Fruit fly (Drosophila melanogaster) whole organism, embryonic: ENCODE measurements around the gene CG33299.
A peak's percentile ranks its signal among the peaks of the same experiment; 100 is the strongest.

Source experiments
- Aef1 ChIP-seq: fragments of 200-800 bp; sonication (Bioruptor generic); IDR thresholded peaks from 3 replicates; pipeline ENCODE4 v1.3.6; 2022; ENCODE audit warnings: missing biosample characterization, missing genetic modification characterization
- Antp ChIP-seq: fragments of 200-800 bp; sonication (Bioruptor generic); optimal IDR thresholded peaks from 3 replicates; lab custom pipeline; 2016; ENCODE audit warnings: missing biosample characterization, missing genetic modification characterization
- Atf-2 ChIP-seq: fragments of 200-800 bp; sonication (Bioruptor generic); optimal IDR thresholded peaks from 2 replicates; lab custom pipeline; 2016; ENCODE audit warnings: missing biosample characterization, missing genetic modification characterization
- CG10274 ChIP-seq: fragments of 200-800 bp; sonication (Bioruptor generic); optimal IDR thresholded peaks from 3 replicates; lab custom pipeline; 2017; ENCODE audit warnings: missing biosample characterization, mild to moderate bottlenecking, missing genetic modification characterization
- CG11560 ChIP-seq: fragments of 200-800 bp; sonication (Bioruptor generic); IDR thresholded peaks from 3 replicates; pipeline ENCODE4 v1.3.6; 2022; ENCODE audit warnings: missing biosample characterization, missing genetic modification characterization
- CG11723 ChIP-seq: fragments of 200-800 bp; sonication (Bioruptor generic); optimal IDR thresholded peaks from 2 replicates; lab custom pipeline; 2017; ENCODE audit warnings: missing biosample characterization, mild to moderate bottlenecking, missing genetic modification characterization
- CG12071 ChIP-seq: fragments of 200-800 bp; sonication (Bioruptor generic); optimal IDR thresholded peaks from 3 replicates; lab custom pipeline; 2018; ENCODE audit warnings: missing biosample characterization, mild to moderate bottlenecking, missing genetic modification characterization
- CG14050 ChIP-seq: fragments of 200-800 bp; sonication (Bioruptor generic); IDR thresholded peaks from 3 replicates; pipeline ENCODE4 v1.3.6; 2022; ENCODE audit warnings: missing biosample characterization, missing genetic modification characterization
- CG17829 ChIP-seq: fragments of 200-800 bp; optimal IDR thresholded peaks from 2 replicates; lab custom pipeline; 2019; ENCODE audit warnings: missing biosample characterization, mild to moderate bottlenecking, missing genetic modification characterization, moderate library complexity
- CG31365 ChIP-seq: fragments of 200-800 bp; sonication (Bioruptor generic); optimal IDR thresholded peaks from 2 replicates; lab custom pipeline; 2018; ENCODE audit warnings: missing biosample characterization, mild to moderate bottlenecking, missing genetic modification characterization
- CG3281 ChIP-seq: fragments of 200-800 bp; sonication (Bioruptor generic); optimal IDR thresholded peaks from 3 replicates; lab custom pipeline; 2017; ENCODE audit warnings: missing biosample characterization, mild to moderate bottlenecking, missing genetic modification characterization
- CG42726 ChIP-seq: fragments of 200-800 bp; sonication (Bioruptor generic); IDR thresholded peaks from 2 replicates; pipeline ENCODE4 v1.3.6; 2022; ENCODE audit warnings: missing biosample characterization, missing genetic modification characterization; ENCODE audit not compliant: partially characterized antibody
- CG6175 ChIP-seq: fragments of 200-800 bp; sonication (Bioruptor generic); IDR thresholded peaks from 3 replicates; pipeline ENCODE4 v1.3.6; 2022; ENCODE audit warnings: missing biosample characterization, missing genetic modification characterization
- CG6272 ChIP-seq: fragments of 200-800 bp; sonication (Bioruptor generic); IDR thresholded peaks from 2 replicates; pipeline ENCODE4 v1.3.6; 2022; ENCODE audit warnings: missing biosample characterization, missing genetic modification characterization
- CG6765 ChIP-seq: fragments of 200-800 bp; sonication (Bioruptor generic); optimal IDR thresholded peaks from 3 replicates; lab custom pipeline; 2017; ENCODE audit warnings: missing biosample characterization, mild to moderate bottlenecking, missing genetic modification characterization
- CG7556 ChIP-seq: fragments of 200-800 bp; sonication (Bioruptor generic); optimal IDR thresholded peaks from 2 replicates; lab custom pipeline; 2017; ENCODE audit warnings: missing biosample characterization, mild to moderate bottlenecking, missing genetic modification characterization
- CG8089 ChIP-seq: fragments of 200-800 bp; sonication (Bioruptor generic); optimal IDR thresholded peaks from 3 replicates; lab custom pipeline; 2016; ENCODE audit warnings: missing biosample characterization, missing genetic modification characterization
- CG8290 ChIP-seq, 3 experiments: fragments of 200-800 bp; sonication (Bioruptor generic); optimal IDR thresholded peaks; 2 replicates each; lab custom pipeline; 2016 to 2019; ENCODE audit warnings: missing biosample characterization in 3 of 3, missing genetic modification characterization in 3 of 3, mild to moderate bottlenecking in 2 of 3, moderate library complexity in 1 of 3
- CG9876 ChIP-seq: fragments of 200-800 bp; sonication (Bioruptor generic); optimal IDR thresholded peaks from 2 replicates; lab custom pipeline; 2016; ENCODE audit warnings: missing biosample characterization, missing genetic modification characterization
- Doc3 ChIP-seq: fragments of 200-800 bp; sonication (Bioruptor generic); IDR thresholded peaks from 3 replicates; pipeline ENCODE4 v1.3.6; 2022; ENCODE audit warnings: missing biosample characterization, missing genetic modification characterization; ENCODE audit not compliant: partially characterized antibody
- Dref ChIP-seq: fragments of 200-800 bp; sonication (Bioruptor generic); IDR thresholded peaks from 2 replicates; pipeline ENCODE4 v1.3.6; 2022; ENCODE audit warnings: missing biosample characterization, missing genetic modification characterization
- H2.0 ChIP-seq: fragments of 200-800 bp; sonication (Bioruptor generic); IDR thresholded peaks from 2 replicates; pipeline ENCODE4 v1.3.6; 2022; ENCODE audit warnings: missing biosample characterization, missing genetic modification characterization
- Hsf ChIP-seq: fragments of 200-800 bp; sonication (Bioruptor generic); optimal IDR thresholded peaks from 3 replicates; lab custom pipeline; 2016; ENCODE audit warnings: missing biosample characterization, missing genetic modification characterization
- MBD-R2 ChIP-seq: fragments of 200-800 bp; sonication (Bioruptor generic); IDR thresholded peaks from 2 replicates; pipeline ENCODE4 v1.3.6; 2022; ENCODE audit warnings: missing biosample characterization, missing genetic modification characterization
- Myb ChIP-seq: fragments of 200-800 bp; sonication (Bioruptor generic); optimal IDR thresholded peaks from 2 replicates; lab custom pipeline; 2016; ENCODE audit warnings: missing biosample characterization, missing genetic modification characterization
- Stat92E ChIP-seq, 3 experiments: fragments of >200 bp in 2 of 3; fragments of 200-800 bp in 1 of 3; sonication (Bioruptor generic) in 1 of 3; optimal IDR thresholded peaks; 2 replicates each; lab custom pipeline; 2017 to 2019; ENCODE audit warnings: missing biosample characterization in 3 of 3, missing genetic modification characterization in 3 of 3, mild to moderate bottlenecking in 1 of 3, moderate library complexity in 1 of 3
- ap ChIP-seq: fragments of 200-800 bp; sonication (Bioruptor generic); IDR thresholded peaks from 2 replicates; pipeline ENCODE4 v1.3.6; 2022; ENCODE audit warnings: missing biosample characterization, missing genetic modification characterization
- bigmax ChIP-seq: fragments of 200-800 bp; sonication (Bioruptor generic); optimal IDR thresholded peaks from 2 replicates; lab custom pipeline; 2018; ENCODE audit warnings: missing biosample characterization, mild to moderate bottlenecking, missing genetic modification characterization
- cas ChIP-seq: fragments of 200-800 bp; sonication (Bioruptor generic); IDR thresholded peaks from 2 replicates; pipeline ENCODE4 v1.3.6; 2022; ENCODE audit warnings: missing biosample characterization, missing genetic modification characterization
- chm ChIP-seq: fragments of 200-800 bp; sonication (Bioruptor generic); IDR thresholded peaks from 2 replicates; pipeline ENCODE4 v1.3.6; 2022; ENCODE audit warnings: missing biosample characterization, missing genetic modification characterization
- crc ChIP-seq: fragments of 200-800 bp; sonication (Bioruptor generic); optimal IDR thresholded peaks from 2 replicates; lab custom pipeline; 2016; ENCODE audit warnings: missing biosample characterization, missing genetic modification characterization
- dimm ChIP-seq: fragments of 200-800 bp; sonication (Bioruptor generic); IDR thresholded peaks from 2 replicates; pipeline ENCODE4 v1.3.6; 2022; ENCODE audit warnings: missing biosample characterization, missing genetic modification characterization
- disco-r ChIP-seq: fragments of 200-800 bp; sonication (Bioruptor generic); optimal IDR thresholded peaks from 2 replicates; lab custom pipeline; 2016; ENCODE audit warnings: missing biosample characterization, missing genetic modification characterization
- dmrt99B ChIP-seq: fragments of 200-800 bp; sonication (Bioruptor generic); optimal IDR thresholded peaks from 2 replicates; lab custom pipeline; 2018; ENCODE audit warnings: missing biosample characterization, mild to moderate bottlenecking, missing genetic modification characterization, moderate library complexity
- emc ChIP-seq: fragments of 200-800 bp; sonication (Bioruptor generic); optimal IDR thresholded peaks from 2 replicates; lab custom pipeline; 2016; ENCODE audit warnings: missing biosample characterization, missing genetic modification characterization
- ftz-f1 ChIP-seq: fragments of 200-800 bp; sonication (Bioruptor generic); optimal IDR thresholded peaks from 2 replicates; lab custom pipeline; 2016; ENCODE audit warnings: missing biosample characterization, missing genetic modification characterization
- gcm ChIP-seq: fragments of 200-800 bp; sonication (Bioruptor generic); optimal IDR thresholded peaks from 2 replicates; lab custom pipeline; 2019; ENCODE audit warnings: missing biosample characterization, mild to moderate bottlenecking, missing genetic modification characterization, moderate library complexity
- grau ChIP-seq: fragments of 200-800 bp; optimal IDR thresholded peaks from 3 replicates; lab custom pipeline; 2019; ENCODE audit warnings: missing biosample characterization, mild to moderate bottlenecking, missing genetic modification characterization, moderate library complexity
- gro ChIP-seq: fragments of 200-800 bp; sonication (Bioruptor generic); optimal IDR thresholded peaks from 2 replicates; lab custom pipeline; 2016; ENCODE audit warnings: missing biosample characterization, missing genetic modification characterization
- p53 ChIP-seq: fragments of 200-800 bp; sonication (Bioruptor generic); optimal IDR thresholded peaks from 2 replicates; lab custom pipeline; 2016; ENCODE audit warnings: missing biosample characterization, missing genetic modification characterization
- pfk ChIP-seq: fragments of 200-800 bp; sonication (Bioruptor generic); optimal IDR thresholded peaks from 2 replicates; lab custom pipeline; 2018; ENCODE audit warnings: missing biosample characterization, mild to moderate bottlenecking, missing genetic modification characterization, moderate library complexity
- schlank ChIP-seq: fragments of 200-800 bp; sonication (Bioruptor generic); optimal IDR thresholded peaks from 2 replicates; lab custom pipeline; 2018; ENCODE audit warnings: missing biosample characterization, mild to moderate bottlenecking, missing genetic modification characterization
- sisA ChIP-seq: fragments of 200-800 bp; sonication (Bioruptor generic); IDR thresholded peaks from 2 replicates; pipeline ENCODE4 v1.3.6; 2022; ENCODE audit warnings: missing biosample characterization, missing genetic modification characterization
- slou ChIP-seq: fragments of 200-800 bp; sonication (Bioruptor generic); optimal IDR thresholded peaks from 3 replicates; lab custom pipeline; 2016; ENCODE audit warnings: missing biosample characterization, missing genetic modification characterization
- sna ChIP-seq: fragments of 200-800 bp; sonication (Bioruptor generic); IDR thresholded peaks from 2 replicates; pipeline ENCODE4 v1.3.6; 2022; ENCODE audit warnings: missing biosample characterization, missing genetic modification characterization; ENCODE audit not compliant: partially characterized antibody
- so ChIP-seq: fragments of 200-800 bp; sonication (Bioruptor generic); IDR thresholded peaks from 3 replicates; pipeline ENCODE4 v1.3.6; 2022; ENCODE audit warnings: missing biosample characterization, missing genetic modification characterization
- tap ChIP-seq: fragments of 200-800 bp; optimal IDR thresholded peaks from 3 replicates; lab custom pipeline; 2019; ENCODE audit warnings: missing biosample characterization, mild to moderate bottlenecking, missing genetic modification characterization, moderate library complexity
- tio ChIP-seq: fragments of 200-800 bp; sonication (Bioruptor generic); optimal IDR thresholded peaks from 2 replicates; lab custom pipeline; 2017; ENCODE audit warnings: missing biosample characterization, missing genetic modification characterization, inconsistent platforms
- toy ChIP-seq: fragments of 200-800 bp; sonication (Bioruptor generic); IDR thresholded peaks from 2 replicates; pipeline ENCODE4 v1.3.6; 2022; ENCODE audit warnings: missing biosample characterization, missing genetic modification characterization
- ttk ChIP-seq: fragments of 200-800 bp; sonication (Bioruptor generic); IDR thresholded peaks from 2 replicates; pipeline ENCODE4 v2.1.2; 2022; ENCODE audit warnings: missing biosample characterization, missing genetic modification characterization
- wor ChIP-seq: fragments of 200-800 bp; sonication (Bioruptor generic); IDR thresholded peaks from 2 replicates; pipeline ENCODE4 v1.3.6; 2022; ENCODE audit warnings: missing biosample characterization, missing genetic modification characterization

The CG33299 gene

dm6 chr2L:9660516-9660920 lies 4.1 kb downstream of the CG33299 start (continued):
- peak; percentile 52 for TF ChIP-seq tio (GFP tag; lab: Kevin White, UChicago)
- TF ChIP-seq CG10274 (GFP tag; lab: Kevin White, UChicago): peak; percentile 60
- peak; percentile 31 for TF ChIP-seq CG11723 (GFP tag; lab: Kevin White, UChicago)
- 0 out of 2 replicates have a peak, but pooled peaks have one; percentile 25 for TF ChIP-seq H2.0 (GFP tag; lab: Robert Waterston, UW)
- TF ChIP-seq gro (GFP tag; lab: Kevin White, UChicago): no peak
- no peak for TF ChIP-seq dimm (GFP tag; lab: Robert Waterston, UW)
- TF ChIP-seq so (GFP tag; lab: Robert Waterston, UW): 0 out of 3 replicates have a peak, but pooled peaks have one; percentile 52
- TF ChIP-seq Doc3: no peak
- peak; percentile 14 for TF ChIP-seq Antp (GFP tag; lab: Kevin White, UChicago)
- TF ChIP-seq ttk (GFP tag; lab: Robert Waterston, UW): peak; percentile 50; the same call in 1 of the 2 replicates
- peak; percentile 34; the same call in 1 of the 2 replicates for TF ChIP-seq ap (GFP tag; lab: Robert Waterston, UW)
- TF ChIP-seq p53 (GFP tag; lab: Kevin White, UChicago): no peak
- TF ChIP-seq CG31365: peak; percentile 26
- TF ChIP-seq CG6272: peak; percentile 50
- TF ChIP-seq dmrt99B (tag; lab: Kevin White, UChicago): peak; percentile 88
- no peak for TF ChIP-seq gcm (GFP tag; lab: Kevin White, UChicago)
- peak; percentile 56; the same call in 2 of the 3 replicates for TF ChIP-seq CG14050 (GFP tag; lab: Robert Waterston, UW)
- no peak for TF ChIP-seq schlank (tag; lab: Kevin White, UChicago)
- TF ChIP-seq ftz-f1 (GFP tag; lab: Kevin White, UChicago): peak; percentile 41
- TF ChIP-seq chm (GFP tag; lab: Robert Waterston, UW): 0 out of 2 replicates have a peak, but pooled peaks have one; percentile 48
- peak; percentile 41 for TF ChIP-seq tap (tag; lab: Kevin White, UChicago)
- TF ChIP-seq CG3281 (GFP tag; lab: Kevin White, UChicago): peak; percentile 88
- peak; percentile 92 for TF ChIP-seq CG7556 (GFP tag; lab: Kevin White, UChicago)
- TF ChIP-seq emc (GFP tag; lab: Kevin White, UChicago): no peak
- peak; percentile 44 for TF ChIP-seq wor (GFP tag; lab: Robert Waterston, UW)
- TF ChIP-seq grau (tag; lab: Kevin White, UChicago): peak; percentile 79
- TF ChIP-seq cas (GFP tag; lab: Robert Waterston, UW): no peak
- TF ChIP-seq Atf-2 (GFP tag; lab: Kevin White, UChicago): peak; percentile 10
- TF ChIP-seq Hsf: peak; percentile 46
- no peak for TF ChIP-seq sna
- peak; percentile 33 for TF ChIP-seq Myb
- TF ChIP-seq CG9876 (GFP tag; lab: Kevin White, UChicago): no peak
- TF ChIP-seq bigmax: no peak
- no peak for TF ChIP-seq CG42726
- TF ChIP-seq sisA: peak; percentile 68
- TF ChIP-seq CG12071 (GFP tag; lab: Kevin White, UChicago): peak; percentile 54
- peak; percentile 64; the same call in 2 of the 3 replicates for TF ChIP-seq CG11560
- TF ChIP-seq slou: no peak
- TF ChIP-seq disco-r (GFP tag; lab: Kevin White, UChicago): no peak
- no peak for TF ChIP-seq Dref (GFP tag; lab: Robert Waterston, UW)
- peak; percentile 70 for TF ChIP-seq Aef1 (GFP tag; lab: Robert Waterston, UW)
- TF ChIP-seq Stat92E (GFP tag; optimal IDR thresholded peaks at IDR 0.05; lab: Kevin White, UChicago): no peak
- peak; percentile 43 for TF ChIP-seq MBD-R2 (GFP tag; lab: Robert Waterston, UW)
- no peak for TF ChIP-seq CG8089 (GFP tag; lab: Kevin White, UChicago)
- TF ChIP-seq CG6765 (GFP tag; lab: Kevin White, UChicago): peak; percentile 86
- no peak for TF ChIP-seq CG8290 (GFP tag; optimal IDR thresholded peaks at IDR 0.05; lab: Kevin White, UChicago)
- TF ChIP-seq CG8290 (tag; optimal IDR thresholded peaks at IDR 0.05; lab: Kevin White, UChicago): no peak
- no peak for TF ChIP-seq pfk
- TF ChIP-seq CG6175 (GFP tag; lab: Robert Waterston, UW): no peak
- TF ChIP-seq toy (GFP tag; lab: Robert Waterston, UW): no peak
- peak; percentile 40 for TF ChIP-seq CG17829 (tag; lab: Kevin White, UChicago)
- no peak for TF ChIP-seq crc
